Worm (Caenorhabditis elegans) whole organism, L2 larva: ENCODE data around the gene srz-11.
"Not testable (repeated sequence)": the region's sequence is repeated elsewhere in the genome, so short reads cannot be mapped to it uniquely, and the experiment has no call there.

Source experiments
- R02D3.7 ChIP-seq: fragments of 150-350 bp; optimal IDR thresholded peaks from 2 replicates; lab custom pipeline; 2014; ENCODE audit warnings: missing biosample characterization, missing genetic modification characterization
- ceh-16 ChIP-seq: fragments of 150-350 bp; optimal IDR thresholded peaks from 2 replicates; lab custom pipeline; 2014; ENCODE audit warnings: missing biosample characterization, missing genetic modification characterization
- nhr-21 ChIP-seq: fragments of 150-350 bp; optimal IDR thresholded peaks from 2 replicates; lab custom pipeline; 2014; ENCODE audit warnings: missing biosample characterization, missing genetic modification characterization
- nhr-25 ChIP-seq: fragments of 150-350 bp; sonication (generic microtip); optimal IDR thresholded peaks from 3 replicates; lab custom pipeline; 2014; ENCODE audit warnings: missing biosample characterization, missing genetic modification characterization
- unc-39 ChIP-seq: fragments of 150-350 bp; optimal IDR thresholded peaks from 2 replicates; lab custom pipeline; 2014; ENCODE audit warnings: missing biosample characterization, missing genetic modification characterization

- TF ChIP-seq ceh-16 (tag; lab: Kevin White, UChicago); unc-39 (tag; lab: Kevin White, UChicago); R02D3.7; nhr-21; nhr-25: not testable (repeated sequence)
These were observed 46.9 kb upstream of the srz-11 start, which contains the start of gene T01G5.8 for ce11 chrV:15115968-15116367.
